Fruit fly (Drosophila melanogaster): ENCODE measurements around the gene CG4213.

DNA sequence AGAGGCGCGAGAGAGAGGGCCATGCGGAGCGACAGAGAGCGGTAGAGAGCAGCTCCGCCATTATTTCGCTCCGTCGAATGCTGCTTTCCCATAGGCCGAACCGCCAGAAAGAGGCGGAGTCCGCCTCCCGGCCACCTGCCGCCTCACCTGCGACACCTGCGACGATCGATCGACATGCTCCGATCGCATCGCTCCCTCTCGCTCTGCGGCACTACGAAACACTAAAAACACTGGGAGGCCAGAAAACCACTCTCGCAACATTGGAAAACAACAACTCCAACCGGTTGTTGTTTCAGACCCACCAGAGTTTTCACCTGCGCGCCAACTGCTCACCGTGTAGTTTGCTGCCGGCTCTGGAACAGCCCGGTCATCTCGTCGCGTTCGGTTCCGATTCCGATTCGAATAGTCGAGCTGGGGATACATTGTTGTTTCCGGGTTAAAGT, 24.2 kb downstream of the CG4213 start, which contains the start of gene al:
- no peak for TF ChIP-seq tj (GFP tag; optimal IDR thresholded peaks at IDR 0.05)
- TF ChIP-seq CG5204 (GFP tag; optimal IDR thresholded peaks at IDR 0.05), result no peak
- TF ChIP-seq CG11617 (GFP tag; optimal IDR thresholded peaks at IDR 0.05), result no peak
- TF ChIP-seq bab1 (GFP tag; optimal IDR thresholded peaks at IDR 0.05), result no peak
- TF ChIP-seq cnc (optimal IDR thresholded peaks at IDR 0.05), result no peak
- no peak for TF ChIP-seq cic (GFP tag; optimal IDR thresholded peaks at IDR 0.05)
- TF ChIP-seq Clk (GFP tag; optimal IDR thresholded peaks at IDR 0.05), result no peak
- TF ChIP-seq kay (GFP tag; ENCODE audit: borderline replicate concordance), result no peak
- TF ChIP-seq toe (GFP tag; optimal IDR thresholded peaks at IDR 0.05), result no peak
- no peak for TF ChIP-seq CG7045 (GFP tag; optimal IDR thresholded peaks at IDR 0.05)
- no peak for TF ChIP-seq Crg-1 (GFP tag; optimal IDR thresholded peaks at IDR 0.05)
- TF ChIP-seq CG12768 (GFP tag; optimal IDR thresholded peaks at IDR 0.05), result no peak
- no peak for TF ChIP-seq CG33017 (tag; optimal IDR thresholded peaks at IDR 0.05)
- no peak for TF ChIP-seq CG14711 (tag; optimal IDR thresholded peaks at IDR 0.05)
